Fruit fly (Drosophila melanogaster) whole organism, prepupa: ENCODE data around the gene orb.

Experiments used
- Blimp-1 ChIP-seq: fragments of 200-800 bp; sonication (Bioruptor generic); optimal IDR thresholded peaks from 3 replicates; lab custom pipeline; 2017; ENCODE audit warnings: missing biosample characterization, missing genetic modification characterization, mild to moderate bottlenecking, moderate library complexity, missing genetic modification reagents
- CG10631 ChIP-seq: fragments of 200-800 bp; sonication (Bioruptor generic); optimal IDR thresholded peaks from 2 replicates; lab custom pipeline; 2016; ENCODE audit warnings: missing biosample characterization, missing genetic modification characterization
- CG10669 ChIP-seq: fragments of 200-800 bp; sonication (Bioruptor generic); optimal IDR thresholded peaks from 3 replicates; lab custom pipeline; 2018; ENCODE audit warnings: missing biosample characterization, mild to moderate bottlenecking, missing genetic modification characterization, moderate library complexity
- CG11294 ChIP-seq: fragments of 200-800 bp; sonication (Bioruptor generic); IDR thresholded peaks from 2 replicates; pipeline ENCODE4 v1.3.6; 2022; ENCODE audit warnings: missing biosample characterization, missing genetic modification characterization
- CG11762 ChIP-seq: fragments of 200-800 bp; sonication (Bioruptor generic); optimal IDR thresholded peaks from 3 replicates; lab custom pipeline; 2016; ENCODE audit warnings: missing biosample characterization, missing genetic modification characterization; ENCODE audit not compliant: insufficient read depth
- CG11902 ChIP-seq: fragments of 200-800 bp; sonication (Bioruptor generic); optimal IDR thresholded peaks from 3 replicates; lab custom pipeline; 2016; ENCODE audit warnings: missing biosample characterization, missing genetic modification characterization
- CG15336 ChIP-seq: fragments of 200-800 bp; sonication (Bioruptor generic); IDR thresholded peaks from 2 replicates; pipeline ENCODE4 v1.3.6; 2022; ENCODE audit warnings: missing biosample characterization, missing genetic modification characterization
- CG1621 ChIP-seq: fragments of 200-800 bp; sonication (Bioruptor generic); optimal IDR thresholded peaks from 3 replicates; lab custom pipeline; 2018; ENCODE audit warnings: missing biosample characterization, mild to moderate bottlenecking, missing genetic modification characterization
- CG3032 ChIP-seq: fragments of 200-800 bp; optimal IDR thresholded peaks from 2 replicates; lab custom pipeline; 2019; ENCODE audit warnings: missing biosample characterization, mild to moderate bottlenecking, missing genetic modification characterization, moderate library complexity
- CG31627 ChIP-seq: fragments of 200-800 bp; sonication (Bioruptor generic); optimal IDR thresholded peaks from 3 replicates; lab custom pipeline; 2016; ENCODE audit warnings: missing biosample characterization, missing genetic modification characterization
- CG32006 ChIP-seq: fragments of 200-800 bp; sonication (Bioruptor generic); optimal IDR thresholded peaks from 3 replicates; lab custom pipeline; 2017; ENCODE audit warnings: missing biosample characterization, mild to moderate bottlenecking, missing genetic modification characterization
- CG3919 ChIP-seq: fragments of 200-800 bp; sonication (Bioruptor generic); optimal IDR thresholded peaks from 3 replicates; lab custom pipeline; 2016; ENCODE audit warnings: missing biosample characterization, missing genetic modification characterization
- CG4318 ChIP-seq: fragments of 200-800 bp; sonication (Bioruptor generic); optimal IDR thresholded peaks from 3 replicates; lab custom pipeline; 2017; ENCODE audit warnings: missing biosample characterization, mild to moderate bottlenecking, missing genetic modification characterization
- CG6163 ChIP-seq: fragments of 200-800 bp; sonication (Bioruptor generic); IDR thresholded peaks from 3 replicates; pipeline ENCODE4 v1.3.6; 2022; ENCODE audit warnings: missing biosample characterization, missing genetic modification characterization
- CG6792 ChIP-seq: fragments of 200-800 bp; sonication (Bioruptor generic); optimal IDR thresholded peaks from 3 replicates; lab custom pipeline; 2016; ENCODE audit warnings: missing biosample characterization, missing genetic modification characterization
- CG6808 ChIP-seq: fragments of 200-800 bp; sonication (Bioruptor generic); optimal IDR thresholded peaks from 3 replicates; lab custom pipeline; 2017; ENCODE audit warnings: missing biosample characterization, missing genetic modification characterization, mild to moderate bottlenecking, moderate library complexity, missing genetic modification reagents
- CG6854 ChIP-seq: fragments of 200-800 bp; sonication (Bioruptor generic); optimal IDR thresholded peaks from 2 replicates; lab custom pipeline; 2017; ENCODE audit warnings: missing biosample characterization, mild to moderate bottlenecking, missing genetic modification characterization
- CG8119 ChIP-seq: fragments of 200-800 bp; sonication (Bioruptor generic); IDR thresholded peaks from 3 replicates; pipeline ENCODE4 v1.3.6; 2022; ENCODE audit warnings: missing biosample characterization, missing genetic modification characterization
- CG8319 ChIP-seq: fragments of 200-800 bp; sonication (Bioruptor generic); optimal IDR thresholded peaks from 3 replicates; lab custom pipeline; 2016; ENCODE audit warnings: missing biosample characterization, missing genetic modification characterization
- CG8632 ChIP-seq: fragments of 200-800 bp; sonication (Bioruptor generic); optimal IDR thresholded peaks from 3 replicates; lab custom pipeline; 2016; ENCODE audit warnings: missing biosample characterization, missing genetic modification characterization
- CG9139 ChIP-seq: fragments of 200-800 bp; sonication (Bioruptor generic); optimal IDR thresholded peaks from 3 replicates; lab custom pipeline; 2017; ENCODE audit warnings: missing biosample characterization, mild to moderate bottlenecking, missing genetic modification characterization
- Eip75B ChIP-seq: fragments of 200-800 bp; sonication (Bioruptor generic); optimal IDR thresholded peaks from 3 replicates; lab custom pipeline; 2016; ENCODE audit warnings: missing biosample characterization, missing genetic modification characterization
- Eip93F ChIP-seq: fragments of 200-800 bp; sonication (Bioruptor generic); optimal IDR thresholded peaks from 2 replicates; lab custom pipeline; 2016; ENCODE audit warnings: missing biosample characterization, mild to moderate bottlenecking, missing genetic modification characterization
- Ets21C ChIP-seq: fragments of 200-800 bp; sonication (Bioruptor generic); optimal IDR thresholded peaks from 3 replicates; lab custom pipeline; 2016; ENCODE audit warnings: missing biosample characterization, missing genetic modification characterization
- Ets96B ChIP-seq: fragments of 200-800 bp; optimal IDR thresholded peaks from 2 replicates; lab custom pipeline; 2019; ENCODE audit warnings: missing biosample characterization, mild to moderate bottlenecking, missing genetic modification characterization, moderate library complexity
- Gug ChIP-seq: fragments of 200-800 bp; sonication (Bioruptor generic); IDR thresholded peaks from 2 replicates; pipeline ENCODE4 v1.3.6; 2022; ENCODE audit warnings: missing biosample characterization, missing genetic modification characterization
- Hr39 ChIP-seq: fragments of 200-800 bp; sonication (Bioruptor generic); optimal IDR thresholded peaks from 2 replicates; lab custom pipeline; 2016; ENCODE audit warnings: missing biosample characterization, missing genetic modification characterization
- Hr4 ChIP-seq: fragments of 200-800 bp; sonication (Bioruptor generic); optimal IDR thresholded peaks from 3 replicates; lab custom pipeline; 2016; ENCODE audit warnings: missing biosample characterization, missing genetic modification characterization
- Lpt ChIP-seq: fragments of 200-800 bp; sonication (Bioruptor generic); optimal IDR thresholded peaks from 3 replicates; lab custom pipeline; 2016; ENCODE audit warnings: missing biosample characterization, missing genetic modification characterization
- Met ChIP-seq: fragments of 200-800 bp; sonication (Bioruptor generic); optimal IDR thresholded peaks from 3 replicates; lab custom pipeline; 2016; ENCODE audit warnings: missing biosample characterization, missing genetic modification characterization
- OdsH ChIP-seq: fragments of 200-800 bp; sonication (Bioruptor generic); optimal IDR thresholded peaks from 3 replicates; lab custom pipeline; 2016; ENCODE audit warnings: missing biosample characterization, missing genetic modification characterization
- Smox ChIP-seq: fragments of 200-800 bp; sonication (Bioruptor generic); optimal IDR thresholded peaks from 3 replicates; lab custom pipeline; 2016; ENCODE audit warnings: missing biosample characterization, missing genetic modification characterization
- Sox102F ChIP-seq: fragments of 200-800 bp; sonication (Bioruptor generic); optimal IDR thresholded peaks from 2 replicates; lab custom pipeline; 2016; ENCODE audit warnings: missing biosample characterization, mild to moderate bottlenecking, missing genetic modification characterization
- Sox14 ChIP-seq: fragments of 200-800 bp; sonication (Bioruptor generic); optimal IDR thresholded peaks from 3 replicates; lab custom pipeline; 2016; ENCODE audit warnings: missing biosample characterization, missing genetic modification characterization
- achi ChIP-seq: fragments of 200-800 bp; sonication (Bioruptor generic); optimal IDR thresholded peaks from 3 replicates; lab custom pipeline; 2016; ENCODE audit warnings: missing biosample characterization, missing genetic modification characterization
- acj6 ChIP-seq: fragments of 200-800 bp; sonication (Bioruptor generic); optimal IDR thresholded peaks from 3 replicates; lab custom pipeline; 2016; ENCODE audit warnings: missing biosample characterization, missing genetic modification characterization
- dac ChIP-seq: fragments of 200-800 bp; sonication (Bioruptor generic); optimal IDR thresholded peaks from 2 replicates; lab custom pipeline; 2017; ENCODE audit warnings: missing biosample characterization, mild to moderate bottlenecking, missing genetic modification characterization
- dsx ChIP-seq: fragments of 200-800 bp; optimal IDR thresholded peaks from 3 replicates; lab custom pipeline; 2019; ENCODE audit warnings: missing biosample characterization, mild to moderate bottlenecking, missing genetic modification characterization, moderate library complexity; ENCODE audit not compliant: poor library complexity, severe bottlenecking
- eg ChIP-seq: fragments of 200-800 bp; sonication (Bioruptor generic); IDR thresholded peaks from 3 replicates; pipeline ENCODE4 v1.3.6; 2022; ENCODE audit warnings: missing biosample characterization, missing genetic modification characterization
- esn ChIP-seq: fragments of 200-800 bp; sonication (Bioruptor generic); optimal IDR thresholded peaks from 2 replicates; lab custom pipeline; 2016; ENCODE audit warnings: missing biosample characterization, mild to moderate bottlenecking, missing genetic modification characterization, moderate library complexity
- fd59A ChIP-seq: fragments of 200-800 bp; sonication (Bioruptor generic); optimal IDR thresholded peaks from 2 replicates; lab custom pipeline; 2017; ENCODE audit warnings: missing biosample characterization, mild to moderate bottlenecking, missing genetic modification characterization, missing genetic modification reagents
- fd85E ChIP-seq: fragments of 200-800 bp; sonication (Bioruptor generic); optimal IDR thresholded peaks from 3 replicates; lab custom pipeline; 2016; ENCODE audit warnings: missing biosample characterization, missing genetic modification characterization
- fkh ChIP-seq: fragments of 200-800 bp; sonication (Bioruptor generic); optimal IDR thresholded peaks from 3 replicates; lab custom pipeline; 2017; ENCODE audit warnings: missing biosample characterization, mild to moderate bottlenecking, missing genetic modification characterization, moderate library complexity
- lz ChIP-seq: fragments of 200-800 bp; sonication (Bioruptor generic); optimal IDR thresholded peaks from 3 replicates; lab custom pipeline; 2016; ENCODE audit warnings: missing biosample characterization, missing genetic modification characterization
- net ChIP-seq: fragments of 200-800 bp; sonication (Bioruptor generic); optimal IDR thresholded peaks from 3 replicates; lab custom pipeline; 2016; ENCODE audit warnings: missing biosample characterization, missing genetic modification characterization
- pdm3 ChIP-seq: fragments of 200-800 bp; sonication (Bioruptor generic); optimal IDR thresholded peaks from 3 replicates; lab custom pipeline; 2016; ENCODE audit warnings: missing biosample characterization, missing genetic modification characterization
- salr ChIP-seq, 2 experiments: fragments of 200-800 bp; sonication (Bioruptor generic); optimal IDR thresholded peaks; 3 replicates each; lab custom pipeline; 2016 to 2018; ENCODE audit warnings: missing biosample characterization in 2 of 2, missing genetic modification characterization in 2 of 2, mild to moderate bottlenecking in 1 of 2
- spab ChIP-seq: fragments of 200-800 bp; sonication (Bioruptor generic); optimal IDR thresholded peaks from 2 replicates; lab custom pipeline; 2017; ENCODE audit warnings: missing biosample characterization, mild to moderate bottlenecking, missing genetic modification characterization, missing genetic modification reagents
- ss ChIP-seq, 2 experiments: fragments of 200-800 bp; sonication (Bioruptor generic); optimal IDR thresholded peaks; 2 replicates in 1 of 2; 3 replicates in 1 of 2; lab custom pipeline; 2017 to 2018; ENCODE audit warnings: mild to moderate bottlenecking in 2 of 2, missing biosample characterization in 2 of 2, missing genetic modification characterization in 2 of 2, moderate library complexity in 1 of 2
- topi ChIP-seq: fragments of 200-800 bp; sonication (Bioruptor generic); optimal IDR thresholded peaks from 3 replicates; lab custom pipeline; 2016; ENCODE audit warnings: missing biosample characterization, missing genetic modification characterization
- vri ChIP-seq: fragments of 200-800 bp; sonication (Bioruptor generic); optimal IDR thresholded peaks from 3 replicates; lab custom pipeline; 2016; ENCODE audit warnings: missing biosample characterization, mild to moderate bottlenecking, missing genetic modification characterization

Gene orb

DNA sequence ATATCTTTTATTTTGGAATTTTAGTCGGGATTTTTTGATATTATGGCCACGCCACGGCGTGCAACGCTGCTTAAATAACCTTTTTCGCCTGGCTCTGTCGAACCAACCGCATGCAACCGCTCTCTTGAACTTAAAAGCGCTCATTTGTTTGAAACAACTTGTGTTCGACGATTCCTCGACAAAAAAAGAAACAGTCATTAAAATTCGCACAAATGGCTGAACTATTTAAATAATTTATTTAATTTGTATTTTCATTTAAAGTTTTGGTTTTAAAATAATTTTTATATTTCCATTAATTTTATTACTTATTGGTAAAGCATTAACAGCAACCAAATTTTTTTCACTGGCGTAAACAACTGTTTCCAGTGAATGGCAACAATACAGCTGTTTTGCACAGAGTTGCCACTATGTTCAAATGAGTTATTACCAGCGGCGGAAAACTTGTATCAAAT, at the start of gene orb, which contains the start of gene Cdc16:
orb (minus strand) TSS at position 51 of the 452 bp plus-strand sequence.
Cdc16 (plus strand) TSS at position 396 of the 452 bp plus-strand sequence.
- TF ChIP-seq CG6792 (peak; percentile 85), CG4318 (GFP tag; lab: Kevin White, UChicago) (peak; percentile 74), ss (GFP tag; optimal IDR thresholded peaks at IDR 0.05; lab: Kevin White, UChicago) (peak in 1 of 2 experiments; percentile 54), Met (GFP tag; lab: Kevin White, UChicago) (no peak), CG11902 (GFP tag; lab: Kevin White, UChicago) (peak; percentile 68), CG15336 (peak; percentile 91), Hr4 (GFP tag; lab: Kevin White, UChicago) (peak; percentile 86), esn (peak; percentile 91), Eip75B (GFP tag; lab: Kevin White, UChicago) (peak; percentile 78), CG8632 (GFP tag; lab: Kevin White, UChicago) (peak; percentile 85), Ets96B (peak; percentile 93), CG10631 (GFP tag; lab: Kevin White, UChicago) (peak; percentile 89), Lpt (GFP tag; lab: Kevin White, UChicago) (peak; percentile 69), fd85E (no peak), Eip93F (peak; percentile 86), net (GFP tag; lab: Kevin White, UChicago) (peak; percentile 77), pdm3 (GFP tag; lab: Kevin White, UChicago) (no peak), CG1621 (peak; percentile 69), CG9139 (GFP tag; lab: Kevin White, UChicago) (peak; percentile 26), CG6163 (GFP tag; lab: Robert Waterston, UW) (peak; percentile 94), CG10669 (peak; percentile 84), dsx (no peak), lz (peak; percentile 81), Sox14 (GFP tag; lab: Kevin White, UChicago) (no peak), Ets21C (GFP tag; lab: Kevin White, UChicago) (no peak), Gug (peak; percentile 85), CG11294 (GFP tag; lab: Robert Waterston, UW) (peak; percentile 80), CG11762 (GFP tag; lab: Kevin White, UChicago) (peak; percentile 72), CG3032 (tag; lab: Kevin White, UChicago) (peak; percentile 98), CG6854 (GFP tag; lab: Kevin White, UChicago) (no peak), salr (GFP tag; optimal IDR thresholded peaks at IDR 0.05; lab: Kevin White, UChicago) (peak; percentile 60 to 77), CG8119 (GFP tag; lab: Robert Waterston, UW) (peak; percentile 90), eg (GFP tag; lab: Robert Waterston, UW) (peak; percentile 95), Smox (GFP tag; lab: Kevin White, UChicago) (peak; percentile 83), fkh (GFP tag; lab: Kevin White, UChicago) (peak; percentile 72), Sox102F (GFP tag; lab: Kevin White, UChicago) (peak; percentile 80), CG6808 (GFP tag; lab: Kevin White, UChicago) (peak; percentile 73), Hr39 (GFP tag; lab: Kevin White, UChicago) (peak; percentile 72), CG8319 (GFP tag; lab: Kevin White, UChicago) (peak; percentile 68), CG31627 (GFP tag; lab: Kevin White, UChicago) (peak; percentile 78), spab (GFP tag; lab: Kevin White, UChicago) (peak; percentile 72), topi (peak; percentile 73), vri (peak; percentile 80), achi (GFP tag; lab: Kevin White, UChicago) (peak; percentile 89), fd59A (GFP tag; lab: Kevin White, UChicago) (peak; percentile 60), acj6 (GFP tag; lab: Kevin White, UChicago) (peak; percentile 89), Blimp-1 (GFP tag; lab: Kevin White, UChicago) (no peak), CG32006 (peak; percentile 87), dac (GFP tag; lab: Kevin White, UChicago) (no peak), CG3919 (GFP tag; lab: Kevin White, UChicago) (peak; percentile 90), OdsH (GFP tag; lab: Kevin White, UChicago) (peak; percentile 90)
